Fruit fly (Drosophila melanogaster) whole organism, embryonic: ENCODE results near the gene Ir31a.

Source experiments
- BtbVII ChIP-seq: fragments of 200-800 bp; sonication (Bioruptor generic); optimal IDR thresholded peaks from 3 replicates; lab custom pipeline; 2017; ENCODE audit warnings: missing biosample characterization, mild to moderate bottlenecking, missing genetic modification characterization
- CG10462 ChIP-seq: fragments of 200-800 bp; sonication (Bioruptor generic); optimal IDR thresholded peaks from 2 replicates; lab custom pipeline; 2016; ENCODE audit warnings: missing biosample characterization, missing genetic modification characterization
- CG11247 ChIP-seq: fragments of 200-800 bp; sonication (Bioruptor generic); IDR thresholded peaks from 2 replicates; pipeline ENCODE4 v1.3.6; 2022; ENCODE audit warnings: missing biosample characterization, missing genetic modification characterization
- CG12155 ChIP-seq: fragments of 200-800 bp; sonication (Bioruptor generic); optimal IDR thresholded peaks from 3 replicates; lab custom pipeline; 2016; ENCODE audit warnings: missing biosample characterization, missing genetic modification characterization
- CG12236 ChIP-seq: fragments of 200-800 bp; sonication (Bioruptor generic); optimal IDR thresholded peaks from 2 replicates; lab custom pipeline; 2016; ENCODE audit warnings: missing biosample characterization, missing genetic modification characterization
- CG13775 ChIP-seq: fragments of 200-800 bp; sonication (Bioruptor generic); optimal IDR thresholded peaks from 3 replicates; lab custom pipeline; 2017; ENCODE audit warnings: missing biosample characterization, mild to moderate bottlenecking, missing genetic modification characterization
- CG16779 ChIP-seq: fragments of 200-800 bp; sonication (Bioruptor generic); IDR thresholded peaks from 2 replicates; pipeline ENCODE4 v1.3.6; 2022; ENCODE audit warnings: missing biosample characterization, missing genetic modification characterization
- CG17612 ChIP-seq: fragments of 200-800 bp; sonication (Bioruptor generic); IDR thresholded peaks from 2 replicates; pipeline ENCODE4 v1.3.6; 2022; ENCODE audit warnings: missing biosample characterization, missing genetic modification characterization
- CG17829 ChIP-seq: fragments of 200-800 bp; optimal IDR thresholded peaks from 2 replicates; lab custom pipeline; 2019; ENCODE audit warnings: missing biosample characterization, mild to moderate bottlenecking, missing genetic modification characterization, moderate library complexity
- CG18011 ChIP-seq: fragments of 200-800 bp; sonication (Bioruptor generic); optimal IDR thresholded peaks from 2 replicates; lab custom pipeline; 2017; ENCODE audit warnings: missing biosample characterization, missing genetic modification characterization, mild to moderate bottlenecking, moderate library complexity, missing genotype
- CG18619 ChIP-seq: fragments of 200-800 bp; sonication (Bioruptor generic); optimal IDR thresholded peaks from 3 replicates; lab custom pipeline; 2017; ENCODE audit warnings: missing biosample characterization, mild to moderate bottlenecking, missing genetic modification characterization
- CG31388 ChIP-seq: fragments of 200-800 bp; sonication (Bioruptor generic); optimal IDR thresholded peaks from 2 replicates; lab custom pipeline; 2016; ENCODE audit warnings: missing biosample characterization, missing genetic modification characterization
- CG33213 ChIP-seq: fragments of 200-800 bp; sonication (Bioruptor generic); optimal IDR thresholded peaks from 3 replicates; lab custom pipeline; 2016; ENCODE audit warnings: missing biosample characterization, missing genetic modification characterization
- CG33557 ChIP-seq: fragments of 200-800 bp; sonication (Bioruptor generic); optimal IDR thresholded peaks from 2 replicates; lab custom pipeline; 2019; ENCODE audit warnings: missing biosample characterization, mild to moderate bottlenecking, missing genetic modification characterization, moderate library complexity
- CG3847 ChIP-seq: fragments of 200-800 bp; sonication (Bioruptor generic); IDR thresholded peaks from 2 replicates; pipeline ENCODE4 v1.3.6; 2022; ENCODE audit warnings: missing biosample characterization, missing genetic modification characterization
- CG43689 ChIP-seq: fragments of 200-800 bp; sonication (Bioruptor generic); IDR thresholded peaks from 2 replicates; pipeline ENCODE4 v1.3.6; 2022; ENCODE audit warnings: missing biosample characterization, missing genetic modification characterization
- CG5245 ChIP-seq: fragments of 200-800 bp; sonication (Bioruptor generic); optimal IDR thresholded peaks from 3 replicates; lab custom pipeline; 2016; ENCODE audit warnings: missing biosample characterization, missing genetic modification characterization
- CG7372 ChIP-seq: fragments of 200-800 bp; sonication (Bioruptor generic); IDR thresholded peaks from 2 replicates; pipeline ENCODE4 v1.3.6; 2022; ENCODE audit warnings: missing biosample characterization, missing genetic modification characterization
- CG8359 ChIP-seq: fragments of 200-800 bp; sonication (Bioruptor generic); optimal IDR thresholded peaks from 2 replicates; lab custom pipeline; 2017; ENCODE audit warnings: missing biosample characterization, mild to moderate bottlenecking, missing genetic modification characterization, borderline replicate concordance
- CG8944 ChIP-seq: fragments of 200-800 bp; sonication (Bioruptor generic); optimal IDR thresholded peaks from 3 replicates; lab custom pipeline; 2016; ENCODE audit warnings: missing biosample characterization, missing genetic modification characterization
- CG9932 ChIP-seq: fragments of 200-800 bp; sonication (Bioruptor generic); IDR thresholded peaks from 2 replicates; pipeline ENCODE4 v1.3.6; 2022; ENCODE audit warnings: missing biosample characterization, missing genetic modification characterization
- Deaf1 ChIP-seq: fragments of 200-800 bp; optimal IDR thresholded peaks from 3 replicates; lab custom pipeline; 2019; ENCODE audit warnings: missing biosample characterization, mild to moderate bottlenecking, missing genetic modification characterization, moderate library complexity
- HLH4C ChIP-seq: fragments of 200-800 bp; sonication (Bioruptor generic); IDR thresholded peaks from 3 replicates; pipeline ENCODE4 v1.3.6; 2022; ENCODE audit warnings: missing biosample characterization, missing genetic modification characterization; ENCODE audit not compliant: partially characterized antibody
- Mrtf ChIP-seq: fragments of 200-800 bp; sonication (Bioruptor generic); IDR thresholded peaks from 3 replicates; pipeline ENCODE4 v1.3.6; 2022; ENCODE audit warnings: missing biosample characterization, missing genetic modification characterization
- NFAT ChIP-seq: fragments of 200-800 bp; sonication (Bioruptor generic); IDR thresholded peaks from 2 replicates; pipeline ENCODE4 v1.3.6; 2022; ENCODE audit warnings: missing biosample characterization, missing genetic modification characterization
- Rfx ChIP-seq: fragments of 200-800 bp; sonication (Bioruptor generic); IDR thresholded peaks from 2 replicates; pipeline ENCODE4 v1.3.6; 2022; ENCODE audit warnings: missing biosample characterization, missing genetic modification characterization
- al ChIP-seq: fragments of 200-800 bp; sonication (Bioruptor generic); IDR thresholded peaks from 2 replicates; pipeline ENCODE4 v1.3.6; 2022; ENCODE audit warnings: missing biosample characterization, missing genetic modification characterization
- amos ChIP-seq: fragments of 200-800 bp; sonication (Bioruptor generic); IDR thresholded peaks from 2 replicates; pipeline ENCODE4 v1.3.6; 2022; ENCODE audit warnings: missing biosample characterization, missing genetic modification characterization; ENCODE audit not compliant: partially characterized antibody
- aop ChIP-seq: fragments of 200-800 bp; sonication (Bioruptor generic); IDR thresholded peaks from 2 replicates; pipeline ENCODE4 v1.3.6; 2022; ENCODE audit warnings: missing biosample characterization, missing genetic modification characterization
- ara ChIP-seq: fragments of 200-800 bp; sonication (Bioruptor generic); IDR thresholded peaks from 2 replicates; pipeline ENCODE4 v1.3.6; 2022; ENCODE audit warnings: missing biosample characterization, missing genetic modification characterization
- ase ChIP-seq: fragments of 200-800 bp; sonication (Bioruptor generic); IDR thresholded peaks from 3 replicates; pipeline ENCODE4 v1.3.6; 2022; ENCODE audit warnings: missing biosample characterization, missing genetic modification characterization
- br ChIP-seq: fragments of >200 bp; optimal IDR thresholded peaks from 2 replicates; lab custom pipeline; 2017
- cato ChIP-seq: fragments of 200-800 bp; sonication (Bioruptor generic); optimal IDR thresholded peaks from 2 replicates; lab custom pipeline; 2016; ENCODE audit warnings: missing biosample characterization, missing genetic modification characterization, borderline replicate concordance
- chm ChIP-seq: fragments of 200-800 bp; sonication (Bioruptor generic); IDR thresholded peaks from 2 replicates; pipeline ENCODE4 v1.3.6; 2022; ENCODE audit warnings: missing biosample characterization, missing genetic modification characterization
- ci ChIP-seq: fragments of 200-800 bp; sonication (Bioruptor generic); IDR thresholded peaks from 3 replicates; pipeline ENCODE4 v1.3.6; 2022; ENCODE audit warnings: missing biosample characterization, missing genetic modification characterization
- en ChIP-seq: fragments of 200-800 bp; sonication (Bioruptor generic); optimal IDR thresholded peaks from 2 replicates; lab custom pipeline; 2016; ENCODE audit warnings: missing biosample characterization, missing genetic modification characterization
- gsb-n ChIP-seq: fragments of 200-800 bp; sonication (Bioruptor generic); optimal IDR thresholded peaks from 3 replicates; lab custom pipeline; 2018; ENCODE audit warnings: missing biosample characterization, mild to moderate bottlenecking, missing genetic modification characterization
- hth ChIP-seq: fragments of >200 bp; optimal IDR thresholded peaks from 2 replicates; lab custom pipeline; 2017; ENCODE audit warnings: inconsistent platforms
- jing ChIP-seq: fragments of 200-800 bp; sonication (Bioruptor generic); optimal IDR thresholded peaks from 2 replicates; lab custom pipeline; 2018; ENCODE audit warnings: missing biosample characterization, mild to moderate bottlenecking, missing genetic modification characterization
- knrl ChIP-seq: fragments of 200-800 bp; sonication (Bioruptor generic); IDR thresholded peaks from 3 replicates; pipeline ENCODE4 v1.3.6; 2022; ENCODE audit warnings: missing biosample characterization, missing genetic modification characterization; ENCODE audit not compliant: partially characterized antibody
- mirr ChIP-seq: fragments of 200-800 bp; sonication (Bioruptor generic); optimal IDR thresholded peaks from 3 replicates; lab custom pipeline; 2018; ENCODE audit warnings: missing biosample characterization, mild to moderate bottlenecking, missing genetic modification characterization
- nmo ChIP-seq: fragments of 200-800 bp; sonication (Bioruptor generic); optimal IDR thresholded peaks from 2 replicates; lab custom pipeline; 2018; ENCODE audit warnings: missing biosample characterization, mild to moderate bottlenecking, missing genetic modification characterization, moderate library complexity
- onecut ChIP-seq: fragments of 200-800 bp; sonication (Bioruptor generic); IDR thresholded peaks from 2 replicates; pipeline ENCODE4 v1.3.6; 2022; ENCODE audit warnings: missing biosample characterization, missing genetic modification characterization
- org-1 ChIP-seq: fragments of 200-800 bp; sonication (Bioruptor generic); optimal IDR thresholded peaks from 2 replicates; lab custom pipeline; 2017; ENCODE audit warnings: missing biosample characterization, missing genetic modification characterization
- peb ChIP-seq: fragments of 200-800 bp; sonication (Bioruptor generic); IDR thresholded peaks from 2 replicates; pipeline ENCODE4 v1.3.6; 2022; ENCODE audit warnings: missing biosample characterization, missing genetic modification characterization
- so ChIP-seq: fragments of 200-800 bp; sonication (Bioruptor generic); IDR thresholded peaks from 3 replicates; pipeline ENCODE4 v1.3.6; 2022; ENCODE audit warnings: missing biosample characterization, missing genetic modification characterization
- ssp ChIP-seq: fragments of 200-800 bp; sonication (Bioruptor generic); IDR thresholded peaks from 2 replicates; pipeline ENCODE4 v1.3.6; 2022; ENCODE audit warnings: missing biosample characterization, missing genetic modification characterization
- stwl ChIP-seq: fragments of 200-800 bp; sonication (Bioruptor generic); optimal IDR thresholded peaks from 3 replicates; lab custom pipeline; 2018; ENCODE audit warnings: missing biosample characterization, mild to moderate bottlenecking, missing genetic modification characterization, moderate library complexity
- sug ChIP-seq: fragments of 200-800 bp; optimal IDR thresholded peaks from 2 replicates; lab custom pipeline; 2019; ENCODE audit warnings: missing biosample characterization, mild to moderate bottlenecking, missing genetic modification characterization, moderate library complexity
- tna ChIP-seq: fragments of 200-800 bp; sonication (Bioruptor generic); IDR thresholded peaks from 2 replicates; pipeline ENCODE4 v1.3.6; 2022; ENCODE audit warnings: missing biosample characterization, missing genetic modification characterization; ENCODE audit not compliant: partially characterized antibody
- unpg ChIP-seq: fragments of 200-800 bp; sonication (Bioruptor generic); optimal IDR thresholded peaks from 3 replicates; lab custom pipeline; 2018; ENCODE audit warnings: missing biosample characterization, mild to moderate bottlenecking, missing genetic modification characterization, moderate library complexity

The Ir31a gene

DNA sequence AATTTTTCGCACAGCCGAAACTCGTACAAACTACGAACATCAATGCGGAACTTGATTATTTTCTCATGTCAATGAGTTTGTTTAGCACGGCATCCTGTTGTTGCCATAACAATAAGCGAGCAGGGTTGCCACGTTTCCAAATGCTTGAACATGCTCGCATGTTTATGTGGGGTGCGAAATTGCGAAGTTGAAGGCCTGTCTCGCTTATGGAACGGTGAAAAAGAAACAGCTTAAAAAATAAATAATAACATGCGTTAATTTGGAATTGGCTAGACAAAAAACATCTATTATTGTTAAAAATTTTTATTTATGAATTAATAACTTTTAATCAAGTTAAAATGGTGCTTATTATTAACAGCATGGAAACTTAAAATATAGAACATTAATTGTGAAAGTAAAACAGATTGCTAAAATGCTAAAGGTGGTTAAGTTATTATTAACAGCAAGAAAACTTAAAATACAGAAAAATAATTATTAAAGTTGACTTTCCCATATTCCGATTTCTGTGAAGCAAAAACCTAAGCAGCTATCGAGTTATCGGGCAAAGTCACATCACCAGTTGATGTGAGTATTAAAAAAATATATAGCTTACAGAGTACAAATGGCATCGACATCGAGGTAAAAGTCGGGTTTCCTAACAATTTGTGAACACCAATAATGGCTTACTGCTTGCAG is 25.6 kb downstream of the Ir31a start, which contains the start of the genes Bug22 and TfIIB (continued):
- TF ChIP-seq HLH4C (GFP tag; lab: Robert Waterston, UW): 0 out of 3 replicates have a peak, but pooled peaks have one; percentile 33
- TF ChIP-seq NFAT (GFP tag; lab: Robert Waterston, UW): peak; percentile 76; the same call in 1 of the 2 replicates
- TF ChIP-seq Mrtf: no peak; the same call in 2 of the 3 replicates
- peak; percentile 36 for TF ChIP-seq CG31388
- TF ChIP-seq nmo: peak; percentile 77
- no peak for TF ChIP-seq CG43689 (GFP tag; lab: Robert Waterston, UW)
- TF ChIP-seq onecut (GFP tag; lab: Robert Waterston, UW): peak; percentile 63
- TF ChIP-seq CG5245: peak; percentile 67
- peak; percentile 38; the same call in 1 of the 2 replicates for TF ChIP-seq ara (GFP tag; lab: Robert Waterston, UW)
- TF ChIP-seq knrl (GFP tag; lab: Robert Waterston, UW): no peak
- no peak for TF ChIP-seq jing (GFP tag; lab: Kevin White, UChicago)
- TF ChIP-seq ci (GFP tag; lab: Robert Waterston, UW): peak; percentile 88
- peak; percentile 80 for TF ChIP-seq CG9932
- TF ChIP-seq Rfx: peak; percentile 91
- peak; percentile 64 for TF ChIP-seq stwl (tag; lab: Kevin White, UChicago)
- TF ChIP-seq mirr (GFP tag; lab: Kevin White, UChicago): peak; percentile 45
- TF ChIP-seq br: no peak
- no peak for TF ChIP-seq amos (GFP tag; lab: Robert Waterston, UW)
- peak; percentile 41 for TF ChIP-seq CG12236 (GFP tag; lab: Kevin White, UChicago)
- TF ChIP-seq CG11247 (GFP tag; lab: Robert Waterston, UW): peak; percentile 58; the same call in 1 of the 2 replicates
- TF ChIP-seq tna (GFP tag; lab: Robert Waterston, UW): no peak
- TF ChIP-seq org-1 (GFP tag; lab: Kevin White, UChicago): no peak
- TF ChIP-seq CG18011: peak; percentile 61
- TF ChIP-seq CG13775 (GFP tag; lab: Kevin White, UChicago): peak; percentile 77
- peak; percentile 26 for TF ChIP-seq CG33557
- TF ChIP-seq CG7372 (GFP tag; lab: Robert Waterston, UW): peak; percentile 17; the same call in 1 of the 2 replicates
- TF ChIP-seq CG3847 (GFP tag; lab: Robert Waterston, UW): peak; percentile 73
- TF ChIP-seq CG18619 (GFP tag; lab: Kevin White, UChicago): peak; percentile 35
- TF ChIP-seq CG33213 (GFP tag; lab: Kevin White, UChicago): peak; percentile 35
- TF ChIP-seq Deaf1 (tag; lab: Kevin White, UChicago): no peak
- peak; percentile 80 for TF ChIP-seq CG17829 (tag; lab: Kevin White, UChicago)
- TF ChIP-seq ase: no peak; the same call in 2 of the 3 replicates
- no peak for TF ChIP-seq CG8359 (GFP tag; lab: Kevin White, UChicago)
- peak; percentile 72 for TF ChIP-seq CG12155 (GFP tag; lab: Kevin White, UChicago)
- TF ChIP-seq CG17612 (GFP tag; lab: Robert Waterston, UW): no peak
- no peak for TF ChIP-seq gsb-n
- TF ChIP-seq ssp: peak; percentile 57
- peak; percentile 59 for TF ChIP-seq unpg
- TF ChIP-seq peb (GFP tag; lab: Robert Waterston, UW): no peak
- no peak for TF ChIP-seq aop (GFP tag; lab: Robert Waterston, UW)
- peak; percentile 65; the same call in 1 of the 2 replicates for TF ChIP-seq chm (GFP tag; lab: Robert Waterston, UW)
- peak; percentile 75 for TF ChIP-seq sug
- TF ChIP-seq CG16779 (GFP tag; lab: Robert Waterston, UW): 0 out of 2 replicates have a peak, but pooled peaks have one; percentile 12
- peak; percentile 56 for TF ChIP-seq BtbVII (GFP tag; lab: Kevin White, UChicago)
- TF ChIP-seq al: no peak
- TF ChIP-seq hth: no peak
- peak; percentile 37 for TF ChIP-seq CG10462 (GFP tag; lab: Kevin White, UChicago)
- no peak for TF ChIP-seq en (GFP tag; lab: Kevin White, UChicago)
- peak; percentile 63 for TF ChIP-seq CG8944
- TF ChIP-seq cato (GFP tag; lab: Kevin White, UChicago): peak; percentile 33
- TF ChIP-seq so (GFP tag; lab: Robert Waterston, UW): no peak
